Fruit fly (Drosophila melanogaster): ENCODE measurements around the gene SelR.

Gene SelR

dm6 chr3R:10872148-10872783 is 3.8 kb upstream of the SelR start, which contains the start of gene Fdh (continued):
- no peak for TF ChIP-seq CG6854 (GFP tag; optimal IDR thresholded peaks at IDR 0.05)
- TF ChIP-seq Deaf1 (tag; optimal IDR thresholded peaks at IDR 0.05): no peak
- peak; percentile 47 for TF ChIP-seq Ssrp (tag; optimal IDR thresholded peaks at IDR 0.05)
- no peak for TF ChIP-seq pho (GFP tag; optimal IDR thresholded peaks at IDR 0.05)
- no peak for TF ChIP-seq pb (GFP tag; optimal IDR thresholded peaks at IDR 0.05)
- no peak for TF ChIP-seq CG4404 (GFP tag; IDR thresholded peaks at IDR 0.05)
- no peak for TF ChIP-seq CG6813 (GFP tag; optimal IDR thresholded peaks at IDR 0.05)
- TF ChIP-seq Meics (GFP tag; optimal IDR thresholded peaks at IDR 0.05): peak; percentile 62
- TF ChIP-seq tap (tag; optimal IDR thresholded peaks at IDR 0.05): peak; percentile 57
- TF ChIP-seq chif (GFP tag; optimal IDR thresholded peaks at IDR 0.05): no peak
- TF ChIP-seq CkIIα-i1 (GFP tag; IDR thresholded peaks at IDR 0.05): no peak
- peak; percentile 38 for TF ChIP-seq Vsx1 (GFP tag; optimal IDR thresholded peaks at IDR 0.05)
- TF ChIP-seq prd (optimal IDR thresholded peaks at IDR 0.05): no peak
- 0 out of 3 replicates have a peak, but pooled peaks have one; percentile 16 for TF ChIP-seq prd (GFP tag; IDR thresholded peaks at IDR 0.05)
- TF ChIP-seq CG16813 (GFP tag; IDR thresholded peaks at IDR 0.05; ENCODE audit: partially characterized antibody): no peak
- TF ChIP-seq ac (GFP tag; optimal IDR thresholded peaks at IDR 0.05): no peak
- TF ChIP-seq luna (GFP tag; optimal IDR thresholded peaks at IDR 0.05): no peak
- peak; percentile 57 for TF ChIP-seq CG12104 (GFP tag; optimal IDR thresholded peaks at IDR 0.05)
- peak; percentile 55 for TF ChIP-seq bab2 (GFP tag; optimal IDR thresholded peaks at IDR 0.05)
- no peak for TF ChIP-seq CG7786 (GFP tag; optimal IDR thresholded peaks at IDR 0.05)
- TF ChIP-seq h (optimal IDR thresholded peaks at IDR 0.05): no peak
- TF ChIP-seq CG14710 (tag; optimal IDR thresholded peaks at IDR 0.05): peak; percentile 85
- TF ChIP-seq CG9727 (GFP tag; optimal IDR thresholded peaks at IDR 0.05): peak; percentile 66
- no peak for TF ChIP-seq emc (GFP tag; optimal IDR thresholded peaks at IDR 0.05)
- TF ChIP-seq B-H1 (GFP tag; IDR thresholded peaks at IDR 0.05): peak; percentile 14; the same call in 1 of the 3 replicates
- peak; percentile 34; the same call in 1 of the 3 replicates for TF ChIP-seq CG34422 (GFP tag; IDR thresholded peaks at IDR 0.05)
- peak; percentile 80 for TF ChIP-seq sens (GFP tag)
- TF ChIP-seq CG2116 (GFP tag; optimal IDR thresholded peaks at IDR 0.05): peak; percentile 61
- TF ChIP-seq CG32532 (GFP tag; IDR thresholded peaks at IDR 0.05): peak; percentile 57; the same call in 1 of the 2 replicates
- peak; percentile 4 for TF ChIP-seq zfh2 (GFP tag; optimal IDR thresholded peaks at IDR 0.05)
- TF ChIP-seq lab (GFP tag; optimal IDR thresholded peaks at IDR 0.05): peak; percentile 72
- TF ChIP-seq CG3995 (GFP tag; optimal IDR thresholded peaks at IDR 0.05): peak; percentile 31
- peak; percentile 60 for TF ChIP-seq CG18619 (GFP tag; optimal IDR thresholded peaks at IDR 0.05)
- TF ChIP-seq CG1602 (GFP tag; optimal IDR thresholded peaks at IDR 0.05): peak; percentile 58
- no peak for TF ChIP-seq Kr (GFP tag; optimal IDR thresholded peaks at IDR 0.05)
- no peak for TF ChIP-seq CG11560 (tag; IDR thresholded peaks at IDR 0.05)
- TF ChIP-seq GATAe (GFP tag; conservative IDR thresholded peaks at IDR 0.05): no peak
- no peak for TF ChIP-seq br (optimal IDR thresholded peaks at IDR 0.05)
- no peak for TF ChIP-seq z (GFP tag; IDR thresholded peaks at IDR 0.05)
- no peak for TF ChIP-seq CG17802 (tag; optimal IDR thresholded peaks at IDR 0.05)
- peak; percentile 37; the same call in 1 of the 2 replicates for TF ChIP-seq CG14014 (GFP tag; IDR thresholded peaks at IDR 0.05)
- TF ChIP-seq lilli (GFP tag; optimal IDR thresholded peaks at IDR 0.05): peak; percentile 54
- peak; percentile 70 for TF ChIP-seq zfh1 (GFP tag; IDR thresholded peaks at IDR 0.05)
- TF ChIP-seq Blimp-1 (GFP tag; optimal IDR thresholded peaks at IDR 0.05): peak; percentile 56
- no peak for TF ChIP-seq hb (GFP tag; IDR thresholded peaks at IDR 0.05; ENCODE audit: partially characterized antibody)
- TF ChIP-seq cato (GFP tag; optimal IDR thresholded peaks at IDR 0.05; ENCODE audit: borderline replicate concordance): peak; percentile 35
- TF ChIP-seq ATbp (GFP tag; optimal IDR thresholded peaks at IDR 0.05): no peak
- peak; percentile 2 for TF ChIP-seq disco-r (GFP tag; optimal IDR thresholded peaks at IDR 0.05)
- TF ChIP-seq CG42726 (GFP tag; IDR thresholded peaks at IDR 0.05; ENCODE audit: partially characterized antibody): no peak
- TF ChIP-seq E2f2 (GFP tag; IDR thresholded peaks at IDR 0.05): peak; percentile 66
- TF ChIP-seq CG17612 (GFP tag; IDR thresholded peaks at IDR 0.05): no peak

Data from whole organism, embryonic.